Fruit fly (Drosophila melanogaster): ENCODE data around the gene CheA84a.

dm6 chr3R:8208378-8209021 is 3.9 kb upstream of the CheA84a start:
- no peak for TF ChIP-seq fru (GFP tag; optimal IDR thresholded peaks at IDR 0.05)
- no peak for TF ChIP-seq Myc (optimal IDR thresholded peaks at IDR 0.05)
- no peak for TF ChIP-seq psq (GFP tag; optimal IDR thresholded peaks at IDR 0.05)
- no peak for TF ChIP-seq usp (GFP tag; optimal IDR thresholded peaks at IDR 0.05)
- no peak for TF ChIP-seq Mio (GFP tag; optimal IDR thresholded peaks at IDR 0.05)
- peak; percentile 56 for TF ChIP-seq h (GFP tag; optimal IDR thresholded peaks at IDR 0.05)

Data from whole organism, wandering third instar larva.